Fruit fly (Drosophila melanogaster) whole organism, embryonic: ENCODE results near the gene Polr3E.

Source experiments
- BtbVII ChIP-seq: fragments of 200-800 bp; sonication (Bioruptor generic); optimal IDR thresholded peaks from 3 replicates; lab custom pipeline; 2017; ENCODE audit warnings: missing biosample characterization, mild to moderate bottlenecking, missing genetic modification characterization
- CG10147 ChIP-seq: fragments of 200-800 bp; sonication (Bioruptor generic); optimal IDR thresholded peaks from 2 replicates; lab custom pipeline; 2019; ENCODE audit warnings: missing biosample characterization, mild to moderate bottlenecking, missing genetic modification characterization, moderate library complexity
- CG11504 ChIP-seq: fragments of 200-800 bp; sonication (Bioruptor generic); optimal IDR thresholded peaks from 3 replicates; lab custom pipeline; 2019; ENCODE audit warnings: missing biosample characterization, mild to moderate bottlenecking, missing genetic modification characterization, moderate library complexity
- CG11723 ChIP-seq: fragments of 200-800 bp; sonication (Bioruptor generic); optimal IDR thresholded peaks from 2 replicates; lab custom pipeline; 2017; ENCODE audit warnings: missing biosample characterization, mild to moderate bottlenecking, missing genetic modification characterization
- CG12104 ChIP-seq: fragments of 200-800 bp; sonication (Bioruptor generic); optimal IDR thresholded peaks from 3 replicates; lab custom pipeline; 2016; ENCODE audit warnings: missing biosample characterization, missing genetic modification characterization
- CG13775 ChIP-seq: fragments of 200-800 bp; sonication (Bioruptor generic); optimal IDR thresholded peaks from 3 replicates; lab custom pipeline; 2017; ENCODE audit warnings: missing biosample characterization, mild to moderate bottlenecking, missing genetic modification characterization
- CG17802 ChIP-seq: fragments of 200-800 bp; sonication (Bioruptor generic); optimal IDR thresholded peaks from 2 replicates; lab custom pipeline; 2018; ENCODE audit warnings: missing biosample characterization, mild to moderate bottlenecking, missing genetic modification characterization, moderate library complexity
- CG17829 ChIP-seq: fragments of 200-800 bp; optimal IDR thresholded peaks from 2 replicates; lab custom pipeline; 2019; ENCODE audit warnings: missing biosample characterization, mild to moderate bottlenecking, missing genetic modification characterization, moderate library complexity
- CG1832 ChIP-seq: fragments of 200-800 bp; sonication (Bioruptor generic); optimal IDR thresholded peaks from 2 replicates; lab custom pipeline; 2017; ENCODE audit warnings: missing biosample characterization, mild to moderate bottlenecking, missing genetic modification characterization, inconsistent platforms
- CG30020 ChIP-seq: fragments of 200-800 bp; optimal IDR thresholded peaks from 2 replicates; lab custom pipeline; 2019; ENCODE audit warnings: missing biosample characterization, mild to moderate bottlenecking, missing genetic modification characterization, moderate library complexity
- CG33557 ChIP-seq: fragments of 200-800 bp; sonication (Bioruptor generic); optimal IDR thresholded peaks from 2 replicates; lab custom pipeline; 2019; ENCODE audit warnings: missing biosample characterization, mild to moderate bottlenecking, missing genetic modification characterization, moderate library complexity
- CG42726 ChIP-seq: fragments of 200-800 bp; sonication (Bioruptor generic); IDR thresholded peaks from 2 replicates; pipeline ENCODE4 v1.3.6; 2022; ENCODE audit warnings: missing biosample characterization, missing genetic modification characterization; ENCODE audit not compliant: partially characterized antibody
- CG5953 ChIP-seq: fragments of 200-800 bp; sonication (Bioruptor generic); IDR thresholded peaks from 2 replicates; pipeline ENCODE4 v1.3.6; 2022; ENCODE audit warnings: missing biosample characterization, missing genetic modification characterization
- CG7928 ChIP-seq: fragments of 200-800 bp; sonication (Bioruptor generic); optimal IDR thresholded peaks from 2 replicates; lab custom pipeline; 2017; ENCODE audit warnings: missing biosample characterization, mild to moderate bottlenecking, missing genetic modification characterization
- Dad ChIP-seq: fragments of 200-800 bp; sonication (Bioruptor generic); optimal IDR thresholded peaks from 3 replicates; lab custom pipeline; 2016; ENCODE audit warnings: missing biosample characterization, missing genetic modification characterization
- Dek ChIP-seq: fragments of 200-800 bp; sonication (Bioruptor generic); optimal IDR thresholded peaks from 3 replicates; lab custom pipeline; 2019; ENCODE audit warnings: missing biosample characterization, mild to moderate bottlenecking, missing genetic modification characterization, moderate library complexity
- Doc2 ChIP-seq: fragments of 200-800 bp; sonication (Bioruptor generic); IDR thresholded peaks from 2 replicates; pipeline ENCODE4 v1.3.6; 2022; ENCODE audit warnings: missing biosample characterization, missing genetic modification characterization
- Hmr ChIP-seq: fragments of 200-800 bp; sonication (Bioruptor generic); optimal IDR thresholded peaks from 3 replicates; lab custom pipeline; 2017; ENCODE audit warnings: mild to moderate bottlenecking, missing biosample characterization, missing genetic modification reagents, missing genetic modification characterization
- Hmx ChIP-seq: fragments of 200-800 bp; sonication (Bioruptor generic); optimal IDR thresholded peaks from 2 replicates; lab custom pipeline; 2016; ENCODE audit warnings: missing biosample characterization, missing genetic modification characterization
- Lpt ChIP-seq: fragments of >200 bp; optimal IDR thresholded peaks from 2 replicates; lab custom pipeline; 2018; ENCODE audit warnings: missing biosample characterization, missing genetic modification characterization
- NC2β ChIP-seq: fragments of 200-800 bp; sonication (Bioruptor generic); optimal IDR thresholded peaks from 2 replicates; lab custom pipeline; 2016; ENCODE audit warnings: missing biosample characterization, missing genetic modification characterization
- Nf-YA ChIP-seq: fragments of 200-800 bp; sonication (Bioruptor generic); IDR thresholded peaks from 2 replicates; pipeline ENCODE4 v1.3.6; 2022; ENCODE audit warnings: missing biosample characterization, missing genetic modification characterization
- Rfx ChIP-seq: fragments of 200-800 bp; sonication (Bioruptor generic); IDR thresholded peaks from 2 replicates; pipeline ENCODE4 v1.3.6; 2022; ENCODE audit warnings: missing biosample characterization, missing genetic modification characterization
- Sox102F ChIP-seq: fragments of 200-800 bp; sonication (Bioruptor generic); optimal IDR thresholded peaks from 2 replicates; lab custom pipeline; 2018; ENCODE audit warnings: missing biosample characterization, mild to moderate bottlenecking, missing genetic modification characterization, moderate library complexity
- Sry-δ ChIP-seq: fragments of 200-800 bp; sonication (Bioruptor generic); optimal IDR thresholded peaks from 2 replicates; lab custom pipeline; 2016; ENCODE audit warnings: missing biosample characterization, missing genetic modification characterization
- Tbp ChIP-seq: fragments of >200 bp; optimal IDR thresholded peaks from 2 replicates; lab custom pipeline; 2018; ENCODE audit warnings: missing biosample characterization, missing genetic modification characterization
- Trl ChIP-seq, 3 experiments: fragments of >200 bp in 2 of 3; fragments of 200-800 bp in 1 of 3; sonication (Bioruptor generic) in 1 of 3; optimal IDR thresholded peaks; 2 replicates in 1 of 3; 3 replicates in 2 of 3; lab custom pipeline; 2016 to 2017; ENCODE audit warnings: missing biosample characterization in 1 of 3, missing genetic modification characterization in 1 of 3
- al ChIP-seq: fragments of 200-800 bp; sonication (Bioruptor generic); IDR thresholded peaks from 2 replicates; pipeline ENCODE4 v1.3.6; 2022; ENCODE audit warnings: missing biosample characterization, missing genetic modification characterization
- crol ChIP-seq: fragments of 200-800 bp; sonication (Bioruptor generic); IDR thresholded peaks from 2 replicates; pipeline ENCODE4 v1.3.6; 2022; ENCODE audit warnings: missing biosample characterization, missing genetic modification characterization
- h ChIP-seq: fragments of >200 bp; optimal IDR thresholded peaks from 2 replicates; lab custom pipeline; 2017
- ham ChIP-seq: fragments of 200-800 bp; sonication (Bioruptor generic); IDR thresholded peaks from 2 replicates; pipeline ENCODE4 v1.3.6; 2022; ENCODE audit warnings: missing biosample characterization, missing genetic modification characterization
- hb ChIP-seq: fragments of 200-800 bp; sonication (Bioruptor generic); IDR thresholded peaks from 3 replicates; pipeline ENCODE4 v1.3.6; 2022; ENCODE audit warnings: missing biosample characterization, missing genetic modification characterization; ENCODE audit not compliant: partially characterized antibody
- her ChIP-seq: fragments of 200-800 bp; sonication (Bioruptor generic); optimal IDR thresholded peaks from 2 replicates; lab custom pipeline; 2016; ENCODE audit warnings: missing biosample characterization, missing genetic modification characterization
- ind ChIP-seq: fragments of 200-800 bp; sonication (Bioruptor generic); optimal IDR thresholded peaks from 3 replicates; lab custom pipeline; 2016; ENCODE audit warnings: missing biosample characterization, missing genetic modification characterization
- luna ChIP-seq: fragments of 200-800 bp; sonication (Bioruptor generic); optimal IDR thresholded peaks from 2 replicates; lab custom pipeline; 2016; ENCODE audit warnings: missing biosample characterization, missing genetic modification characterization
- nau ChIP-seq: fragments of 200-800 bp; sonication (Bioruptor generic); optimal IDR thresholded peaks from 3 replicates; lab custom pipeline; 2017; ENCODE audit warnings: missing biosample characterization, mild to moderate bottlenecking, missing genetic modification characterization, missing genetic modification reagents
- nmo ChIP-seq: fragments of 200-800 bp; sonication (Bioruptor generic); optimal IDR thresholded peaks from 2 replicates; lab custom pipeline; 2018; ENCODE audit warnings: missing biosample characterization, mild to moderate bottlenecking, missing genetic modification characterization, moderate library complexity
- otp ChIP-seq: fragments of 200-800 bp; sonication (Bioruptor generic); IDR thresholded peaks from 3 replicates; pipeline ENCODE4, ENCODE4 v1.3.6; 2022; ENCODE audit warnings: missing biosample characterization, missing genetic modification characterization
- peb ChIP-seq: fragments of 200-800 bp; sonication (Bioruptor generic); IDR thresholded peaks from 2 replicates; pipeline ENCODE4 v1.3.6; 2022; ENCODE audit warnings: missing biosample characterization, missing genetic modification characterization
- sd ChIP-seq: fragments of 200-800 bp; sonication (Bioruptor generic); optimal IDR thresholded peaks from 3 replicates; lab custom pipeline; 2018; ENCODE audit warnings: missing biosample characterization, mild to moderate bottlenecking, missing genetic modification characterization, moderate library complexity
- seq ChIP-seq: fragments of 200-800 bp; sonication (Bioruptor generic); IDR thresholded peaks from 2 replicates; pipeline ENCODE4 v1.3.6; 2022; ENCODE audit warnings: missing biosample characterization, missing genetic modification characterization
- sob ChIP-seq: fragments of 200-800 bp; sonication (Bioruptor generic); IDR thresholded peaks from 2 replicates; pipeline ENCODE4 v1.3.6; 2022; ENCODE audit warnings: missing biosample characterization, missing genetic modification characterization
- sug ChIP-seq: fragments of 200-800 bp; optimal IDR thresholded peaks from 2 replicates; lab custom pipeline; 2019; ENCODE audit warnings: missing biosample characterization, mild to moderate bottlenecking, missing genetic modification characterization, moderate library complexity
- tna ChIP-seq: fragments of 200-800 bp; sonication (Bioruptor generic); IDR thresholded peaks from 2 replicates; pipeline ENCODE4 v1.3.6; 2022; ENCODE audit warnings: missing biosample characterization, missing genetic modification characterization; ENCODE audit not compliant: partially characterized antibody
- yki ChIP-seq: fragments of >200 bp; optimal IDR thresholded peaks from 3 replicates; lab custom pipeline; 2018

Polr3E gene

dm6 chr3L:21009405-21010120 lies 22.1 kb upstream of the Polr3E start (continued):
- TF ChIP-seq Hmx (no peak), ham (no peak), CG11504 (tag; lab: Kevin White, UChicago) (peak; percentile 41), CG30020 (tag; lab: Kevin White, UChicago) (no peak), CG12104 (GFP tag; lab: Kevin White, UChicago) (peak; percentile 26), Sox102F (peak; percentile 66), al (GFP tag; lab: Robert Waterston, UW) (peak; percentile 32; the same call in 1 of the 2 replicates), Dek (tag; lab: Kevin White, UChicago) (no peak), Nf-YA (GFP tag; lab: Robert Waterston, UW) (0 out of 2 replicates have a peak, but pooled peaks have one; percentile 49), sug (tag; lab: Kevin White, UChicago) (peak; percentile 19), Rfx (GFP tag; lab: Robert Waterston, UW) (peak; percentile 68), Trl (optimal IDR thresholded peaks at IDR 0.05; lab: Kevin White, UChicago) (peak; percentile 76 to 83), Trl (GFP tag; optimal IDR thresholded peaks at IDR 0.05; lab: Kevin White, UChicago) (peak; percentile 6), CG11723 (no peak), Tbp (GFP tag; lab: Kevin White, UChicago) (no peak), crol (no peak), CG33557 (GFP tag; lab: Kevin White, UChicago) (no peak), peb (peak; percentile 26; the same call in 1 of the 2 replicates), luna (GFP tag; lab: Kevin White, UChicago) (no peak), tna (no peak), CG42726 (no peak), Dad (GFP tag; lab: Kevin White, UChicago) (peak; percentile 4), h (lab: Kevin White, UChicago) (no peak), seq (GFP tag; lab: Robert Waterston, UW) (peak; percentile 66; the same call in 1 of the 2 replicates), sd (tag; lab: Kevin White, UChicago) (peak; percentile 15), CG10147 (GFP tag; lab: Kevin White, UChicago) (no peak), BtbVII (GFP tag; lab: Kevin White, UChicago) (no peak), ind (GFP tag; lab: Kevin White, UChicago) (peak; percentile 44), CG7928 (no peak), CG5953 (no peak), sob (peak; percentile 41; the same call in 1 of the 2 replicates), Lpt (GFP tag; lab: Kevin White, UChicago) (no peak), CG1832 (GFP tag; lab: Kevin White, UChicago) (no peak), Hmr (GFP tag; lab: Kevin White, UChicago) (peak; percentile 64), hb (GFP tag; lab: Robert Waterston, UW) (no peak), her (GFP tag; lab: Kevin White, UChicago) (peak; percentile 49), otp (GFP tag; lab: Robert Waterston, UW) (peak; percentile 68; the same call in 2 of the 3 replicates), NC2β (GFP tag; lab: Kevin White, UChicago) (peak; percentile 58), CG13775 (peak; percentile 35), yki (lab: Kevin White, UChicago) (peak; percentile 17), CG17829 (tag; lab: Kevin White, UChicago) (peak; percentile 4), nau (peak; percentile 30), Doc2 (GFP tag; lab: Robert Waterston, UW) (no peak), Sry-δ (GFP tag; lab: Kevin White, UChicago) (no peak), nmo (GFP tag; lab: Kevin White, UChicago) (peak; percentile 3), CG17802 (tag; lab: Kevin White, UChicago) (no peak)
